Fruit fly (Drosophila melanogaster): ENCODE results near the gene CG34277.

Gene CG34277

DNA sequence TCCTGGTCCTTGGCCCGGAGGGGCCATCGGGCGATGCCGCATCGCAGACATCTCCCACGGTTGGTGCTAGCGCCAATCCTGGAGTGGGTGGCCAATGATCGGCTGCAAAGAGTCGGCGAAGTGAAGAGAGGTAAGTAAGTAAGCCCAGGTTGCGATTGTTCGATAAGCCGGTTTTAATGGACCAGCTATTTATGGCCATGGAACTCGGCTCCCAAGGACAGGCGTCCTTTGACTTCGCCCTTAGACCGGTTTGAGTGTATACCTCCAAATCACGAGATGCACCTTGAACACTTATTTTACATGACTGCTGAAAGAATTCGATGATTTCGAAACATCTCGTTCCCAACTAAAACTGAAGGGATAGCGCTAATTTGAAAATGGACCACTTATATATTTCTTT, 16.4 kb downstream of the CG34277 start:
- TF ChIP-seq Eip93F (GFP tag; optimal IDR thresholded peaks at IDR 0.05) = no peak
- no peak for TF ChIP-seq fd59A (GFP tag; optimal IDR thresholded peaks at IDR 0.05)
- no peak for TF ChIP-seq spab (GFP tag; optimal IDR thresholded peaks at IDR 0.05)
- no peak for TF ChIP-seq CG3032 (tag; optimal IDR thresholded peaks at IDR 0.05)
- TF ChIP-seq CG8632 (GFP tag; optimal IDR thresholded peaks at IDR 0.05) = no peak
- peak; percentile 43 for TF ChIP-seq CG6808 (GFP tag; optimal IDR thresholded peaks at IDR 0.05)
- no peak for TF ChIP-seq CG32006 (GFP tag; optimal IDR thresholded peaks at IDR 0.05)
- TF ChIP-seq Eip75B (GFP tag; optimal IDR thresholded peaks at IDR 0.05) = peak; percentile 39
- no peak for TF ChIP-seq esn (GFP tag; optimal IDR thresholded peaks at IDR 0.05)
- no peak for TF ChIP-seq acj6 (GFP tag; optimal IDR thresholded peaks at IDR 0.05)
- TF ChIP-seq Eip78C (GFP tag) = peak; percentile 78
- TF ChIP-seq CG9139 (GFP tag; optimal IDR thresholded peaks at IDR 0.05) = no peak
- TF ChIP-seq pdm3 (GFP tag; optimal IDR thresholded peaks at IDR 0.05) = peak; percentile 25
- TF ChIP-seq Hr38 (GFP tag; optimal IDR thresholded peaks at IDR 0.05) = no peak
- no peak for TF ChIP-seq CG31627 (GFP tag; optimal IDR thresholded peaks at IDR 0.05)
- TF ChIP-seq CG11294 (GFP tag; IDR thresholded peaks at IDR 0.05) = no peak
- no peak for TF ChIP-seq CG8319 (GFP tag; optimal IDR thresholded peaks at IDR 0.05)
- TF ChIP-seq OdsH (GFP tag; optimal IDR thresholded peaks at IDR 0.05) = no peak
- TF ChIP-seq CG6792 (GFP tag; optimal IDR thresholded peaks at IDR 0.05) = no peak
- TF ChIP-seq Sox14 (GFP tag; optimal IDR thresholded peaks at IDR 0.05) = no peak
- TF ChIP-seq CG8119 (GFP tag; IDR thresholded peaks at IDR 0.05) = no peak
- no peak for TF ChIP-seq eg (GFP tag; IDR thresholded peaks at IDR 0.05)
- peak; percentile 16 to 37 for TF ChIP-seq ss (GFP tag; optimal IDR thresholded peaks at IDR 0.05)
- TF ChIP-seq dac (GFP tag; optimal IDR thresholded peaks at IDR 0.05) = no peak

DNA sequence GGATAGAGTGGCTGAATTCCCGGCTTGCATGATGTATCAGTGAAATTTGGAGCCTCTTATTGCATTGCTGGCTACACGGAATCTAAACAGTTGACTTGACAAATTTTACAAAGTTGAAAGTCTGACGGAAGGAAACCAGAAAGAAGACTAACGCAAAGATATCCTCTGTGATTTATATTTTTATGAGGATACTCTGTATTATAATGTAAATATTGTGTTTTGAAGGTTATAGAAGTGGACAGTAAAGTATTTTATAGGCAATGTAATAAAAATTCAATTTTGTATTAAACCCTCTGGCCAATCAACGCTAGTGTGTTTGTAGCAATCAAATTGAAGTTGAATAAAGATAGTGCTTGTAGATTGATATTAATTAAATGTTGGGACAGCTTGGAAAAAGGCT, 18.2 kb downstream of the CG34277 start, which contains the start of gene CG14668:
Gene CG14668 (minus strand): TSS at position 101 of the 400 bp plus-strand sequence.
- no peak for TF ChIP-seq CG16779 (tag; optimal IDR thresholded peaks at IDR 0.05)
- TF ChIP-seq Sox15 (GFP tag; optimal IDR thresholded peaks at IDR 0.05) = no peak
- TF ChIP-seq Lpt (GFP tag; optimal IDR thresholded peaks at IDR 0.05) = no peak
- TF ChIP-seq Eip78C (GFP tag) = no peak
- no peak for TF ChIP-seq Met (GFP tag; optimal IDR thresholded peaks at IDR 0.05)
- no peak for TF ChIP-seq achi (GFP tag; optimal IDR thresholded peaks at IDR 0.05)
- no peak for TF ChIP-seq CG6276 (GFP tag; optimal IDR thresholded peaks at IDR 0.05)
- no peak for TF ChIP-seq Eip93F (GFP tag; optimal IDR thresholded peaks at IDR 0.05)
- TF ChIP-seq acj6 (GFP tag; optimal IDR thresholded peaks at IDR 0.05) = no peak
- TF ChIP-seq net (GFP tag; optimal IDR thresholded peaks at IDR 0.05) = no peak
- TF ChIP-seq CG34406 (GFP tag; optimal IDR thresholded peaks at IDR 0.05) = no peak
- TF ChIP-seq CG6854 (GFP tag; optimal IDR thresholded peaks at IDR 0.05) = no peak
- TF ChIP-seq pdm3 (GFP tag; optimal IDR thresholded peaks at IDR 0.05) = no peak
- no peak for TF ChIP-seq eg (GFP tag; IDR thresholded peaks at IDR 0.05)
- TF ChIP-seq CG15336 (GFP tag; IDR thresholded peaks at IDR 0.05) = no peak
- no peak for TF ChIP-seq CG32006 (GFP tag; optimal IDR thresholded peaks at IDR 0.05)

DNA sequence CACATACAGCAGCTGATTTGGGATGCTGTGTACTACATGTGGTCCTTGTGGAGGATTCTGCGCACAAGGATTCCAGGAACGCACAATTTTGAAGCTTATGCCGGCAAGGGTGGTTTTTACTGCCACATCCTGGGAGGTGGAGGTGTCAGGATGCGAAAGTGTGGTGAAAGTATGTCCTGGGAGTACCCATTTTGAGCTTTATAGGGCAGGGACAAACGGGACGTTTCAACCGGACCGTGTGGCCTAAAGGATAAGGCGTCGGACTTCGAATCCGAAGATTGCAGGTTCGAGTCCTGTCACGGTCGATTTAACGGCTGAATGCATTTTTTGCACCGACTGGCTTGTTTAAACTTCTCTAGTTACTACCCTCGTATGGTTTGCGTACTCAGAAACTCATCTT, 18.7 kb downstream of the CG34277 start:
- TF ChIP-seq Sox15 (GFP tag; optimal IDR thresholded peaks at IDR 0.05) (no peak), OdsH (GFP tag; optimal IDR thresholded peaks at IDR 0.05) (no peak), CG8119 (GFP tag; IDR thresholded peaks at IDR 0.05) (no peak), Ets21C (GFP tag; optimal IDR thresholded peaks at IDR 0.05) (no peak), lz (GFP tag; optimal IDR thresholded peaks at IDR 0.05) (no peak), pdm3 (GFP tag; optimal IDR thresholded peaks at IDR 0.05) (no peak), salr (GFP tag; optimal IDR thresholded peaks at IDR 0.05) (no peak), Sox102F (GFP tag; optimal IDR thresholded peaks at IDR 0.05) (no peak), CG10669 (GFP tag; optimal IDR thresholded peaks at IDR 0.05) (no peak), Lpt (GFP tag; optimal IDR thresholded peaks at IDR 0.05) (no peak), CG16779 (tag; optimal IDR thresholded peaks at IDR 0.05) (no peak), fd59A (GFP tag; optimal IDR thresholded peaks at IDR 0.05) (no peak), Gug (GFP tag; IDR thresholded peaks at IDR 0.05) (no peak), CG6163 (GFP tag; IDR thresholded peaks at IDR 0.05) (no peak), CG11902 (GFP tag; optimal IDR thresholded peaks at IDR 0.05) (no peak), Eip78C (GFP tag) (no peak), CG6792 (GFP tag; optimal IDR thresholded peaks at IDR 0.05) (no peak), CG31627 (GFP tag; optimal IDR thresholded peaks at IDR 0.05) (no peak), CG4318 (GFP tag; optimal IDR thresholded peaks at IDR 0.05) (no peak), Met (GFP tag; optimal IDR thresholded peaks at IDR 0.05) (no peak)

All from whole organism, prepupa.